Worm (Caenorhabditis elegans) whole organism, young adult: Measurements from ENCODE around the gene T28B11.1.

ENCODE experiments used
- C06A6.2 ChIP-seq: fragments of 200-800 bp; sonication (Bioruptor generic); conservative IDR thresholded peaks from 2 replicates; pipeline ENCODE4 v1.3.6; 2022; ENCODE audit warnings: missing genetic modification characterization, missing compliant biosample characterization
- F49E8.2 ChIP-seq: sonication (generic microtip); optimal IDR thresholded peaks from 3 replicates; lab custom pipeline; 2017; ENCODE audit warnings: missing genetic modification characterization, mild to moderate bottlenecking, missing compliant biosample characterization, antibody characterized with exemption, moderate library complexity; ENCODE audit not compliant: insufficient read depth
- athp-1 ChIP-seq: sonication (generic microtip); optimal IDR thresholded peaks from 2 replicates; lab custom pipeline; 2017; ENCODE audit warnings: mild to moderate bottlenecking, missing genetic modification characterization, missing compliant biosample characterization
- ccch-3 ChIP-seq: fragments of 200-800 bp; sonication (Bioruptor generic); optimal IDR thresholded peaks from 2 replicates; lab custom pipeline; 2018; ENCODE audit warnings: mild to moderate bottlenecking, missing genetic modification characterization, missing compliant biosample characterization
- ekl-4 ChIP-seq: fragments of 200-800 bp; sonication (Bioruptor generic); IDR thresholded peaks from 2 replicates; pipeline ENCODE4 v1.3.6; 2022; ENCODE audit warnings: missing genetic modification reagents, missing genetic modification characterization, missing compliant biosample characterization
- let-526 ChIP-seq: fragments of 200-800 bp; sonication (Bioruptor generic); IDR thresholded peaks from 2 replicates; pipeline ENCODE4 v1.3.6; 2022; ENCODE audit warnings: missing genetic modification reagents, missing genetic modification characterization, missing compliant biosample characterization
- let-607 ChIP-seq, 2 experiments: fragments of 200-800 bp in 1 of 2; sonication (Bioruptor generic) in 1 of 2; sonication (generic microtip) in 1 of 2; optimal IDR thresholded peaks; 2 replicates each; lab custom pipeline; 2016 to 2018; ENCODE audit warnings: mild to moderate bottlenecking in 2 of 2, missing compliant biosample characterization in 2 of 2, missing genetic modification characterization in 2 of 2, moderate library complexity in 2 of 2, missing genotype in 1 of 2
- mes-4 ChIP-seq: sonication (generic microtip); optimal IDR thresholded peaks from 2 replicates; lab custom pipeline; 2016; ENCODE audit warnings: missing genotype, missing genetic modification characterization, missing compliant biosample characterization
- pha-4 ChIP-seq: fragments of 150-350 bp; sonication (generic microtip); optimal IDR thresholded peaks from 2 replicates; lab custom pipeline; 2014; ENCODE audit warnings: missing biosample characterization, missing genetic modification reagents, missing genetic modification characterization
- rec-8 ChIP-seq, 2 experiments: sonication (generic microtip); optimal IDR thresholded peaks; 2 replicates each; lab custom pipeline; 2016; ENCODE audit warnings: mild to moderate bottlenecking in 2 of 2, missing genetic modification characterization in 2 of 2, missing genetic modification reagents in 2 of 2, missing genotype in 2 of 2, missing biosample characterization in 1 of 2, missing compliant biosample characterization in 1 of 2, moderate library complexity in 1 of 2

DNA sequence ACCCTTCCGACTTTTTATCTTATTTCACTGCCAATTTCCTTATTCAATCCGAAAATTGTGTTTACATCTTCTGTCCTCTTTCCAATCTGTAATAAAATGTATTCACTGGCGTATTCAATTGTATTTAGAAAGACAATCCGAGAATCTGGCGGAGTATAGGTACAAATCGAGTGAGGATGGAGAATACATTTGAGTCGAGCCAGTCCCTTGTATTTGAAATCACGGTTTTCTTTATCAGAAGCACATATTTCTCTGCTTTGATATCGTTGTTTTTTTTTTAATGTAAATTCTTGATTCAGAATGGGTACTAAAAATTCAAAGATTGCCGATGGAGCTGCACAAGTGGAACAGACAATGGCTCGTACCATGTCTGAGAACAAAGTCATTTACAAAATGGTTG, 31.8 kb upstream of the T28B11.1 start, which contains the start of gene ocr-1:
- no peak for TF ChIP-seq F49E8.2 (tag; lab: Kevin White, UChicago)
- TF ChIP-seq C06A6.2, result no peak
- no peak for TF ChIP-seq let-526 (GFP tag; lab: Robert Waterston, UW)
- no peak for TF ChIP-seq mes-4 (tag; lab: Kevin White, UChicago)
- TF ChIP-seq ekl-4, result no peak
- TF ChIP-seq let-607 (tag; optimal IDR thresholded peaks at IDR 0.05; lab: Kevin White, UChicago), result no peak
- TF ChIP-seq rec-8 (tag; optimal IDR thresholded peaks at IDR 0.05; lab: Kevin White, UChicago), result no peak
- TF ChIP-seq athp-1 (tag; lab: Kevin White, UChicago), result no peak
- no peak for TF ChIP-seq ccch-3 (GFP tag; lab: Kevin White, UChicago)
- TF ChIP-seq pha-4, result no peak
